Fruit fly (Drosophila melanogaster) whole organism, adult: ENCODE results near the gene Plzf.
"Not testable (repeated sequence)": the region's sequence is repeated elsewhere in the genome, so short reads cannot be mapped to it uniquely, and the experiment has no call there.

Experiments
- CG11617 ChIP-seq: fragments of 200-800 bp; sonication (Bioruptor generic); optimal IDR thresholded peaks from 2 replicates; lab custom pipeline; 2017; ENCODE audit warnings: mild to moderate bottlenecking, missing biosample characterization, missing genetic modification reagents, missing genetic modification characterization
- CG14711 ChIP-seq: fragments of 200-800 bp; sonication (Bioruptor generic); optimal IDR thresholded peaks from 2 replicates; lab custom pipeline; 2018; ENCODE audit warnings: missing biosample characterization, mild to moderate bottlenecking, missing genetic modification characterization, moderate library complexity
- CG7101 ChIP-seq: fragments of 200-800 bp; sonication (Bioruptor generic); optimal IDR thresholded peaks from 2 replicates; lab custom pipeline; 2018; ENCODE audit warnings: missing biosample characterization, mild to moderate bottlenecking, missing genetic modification characterization, moderate library complexity
- Clk ChIP-seq: fragments of 200-800 bp; sonication (Bioruptor generic); optimal IDR thresholded peaks from 2 replicates; lab custom pipeline; 2017; ENCODE audit warnings: missing biosample characterization, missing genetic modification characterization
- Crg-1 ChIP-seq: fragments of 200-800 bp; sonication (Bioruptor generic); optimal IDR thresholded peaks from 2 replicates; lab custom pipeline; 2016; ENCODE audit warnings: missing biosample characterization, missing genetic modification characterization
- Hr96 ChIP-seq: fragments of 200-800 bp; sonication (Bioruptor generic); optimal IDR thresholded peaks from 2 replicates; lab custom pipeline; 2016; ENCODE audit warnings: missing biosample characterization, missing genetic modification characterization
- Mnt ChIP-seq: fragments of 200-800 bp; sonication (Bioruptor generic); optimal IDR thresholded peaks from 2 replicates; lab custom pipeline; 2016; ENCODE audit warnings: missing biosample characterization, mild to moderate bottlenecking, missing genetic modification characterization
- bab1 ChIP-seq: fragments of 200-800 bp; sonication (Bioruptor generic); optimal IDR thresholded peaks from 3 replicates; lab custom pipeline; 2019; ENCODE audit warnings: missing biosample characterization, mild to moderate bottlenecking, missing genetic modification characterization, moderate library complexity
- cic ChIP-seq: fragments of 200-800 bp; sonication (Bioruptor generic); optimal IDR thresholded peaks from 2 replicates; lab custom pipeline; 2017; ENCODE audit warnings: missing biosample characterization, mild to moderate bottlenecking, missing genetic modification characterization, moderate library complexity
- cnc ChIP-seq, 2 experiments: fragments of >200 bp; optimal IDR thresholded peaks; 2 replicates each; lab custom pipeline; 2017
- kay ChIP-seq: fragments of 200-800 bp; sonication (Bioruptor generic); peaks from one replicate; lab custom pipeline; 2016; ENCODE audit warnings: missing biosample characterization, missing genetic modification characterization, borderline replicate concordance

DNA sequence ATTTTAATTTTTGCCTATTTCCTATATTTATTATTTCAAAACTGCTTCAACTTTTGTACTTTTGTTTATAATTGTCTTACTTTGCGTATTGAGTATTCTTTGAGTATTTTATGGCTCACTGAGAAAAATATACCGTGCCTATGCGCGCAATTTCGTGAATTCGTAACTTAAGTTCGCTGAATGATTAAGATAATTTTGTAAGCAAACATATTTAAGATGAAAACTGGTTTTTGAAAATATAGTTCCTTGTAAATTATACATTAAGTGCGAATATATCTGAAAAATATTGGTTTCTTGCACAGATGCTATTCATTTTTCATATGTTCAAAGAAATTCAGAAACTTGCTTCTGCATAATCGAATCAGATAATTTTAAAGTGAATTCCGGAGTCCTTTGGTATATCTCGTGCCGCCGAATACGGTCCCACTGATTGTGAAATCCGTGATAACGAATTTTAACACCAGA lies 49.4 kb downstream of the Plzf start, which contains the start of the genes CG18787 and Nfs1:
- TF ChIP-seq kay; Hr96; CG14711 (tag; lab: Kevin White, UChicago); Mnt (GFP tag; lab: Kevin White, UChicago); cic (GFP tag; lab: Kevin White, UChicago); bab1 (GFP tag; lab: Kevin White, UChicago); CG7101 (tag; lab: Kevin White, UChicago); Crg-1 (GFP tag; lab: Kevin White, UChicago); Clk; cnc (optimal IDR thresholded peaks at IDR 0.05; lab: Kevin White, UChicago); CG11617 (GFP tag; lab: Kevin White, UChicago): not testable (repeated sequence)
